Worm (Caenorhabditis elegans) whole organism, mixed stage, embryonic: ENCODE data around the gene malt-1.

Source experiments
- elt-3 ChIP-seq: fragments of 150-350 bp; optimal IDR thresholded peaks from 2 replicates; lab custom pipeline; 2014; ENCODE audit warnings: missing biosample characterization, missing genetic modification characterization
- hlh-1 ChIP-seq: fragments of 150-350 bp; optimal IDR thresholded peaks from 2 replicates; lab custom pipeline; 2014; ENCODE audit warnings: missing biosample characterization, missing genetic modification reagents, missing genetic modification characterization
- nhr-237 ChIP-seq: fragments of 150-350 bp; optimal IDR thresholded peaks from 2 replicates; lab custom pipeline; 2014; ENCODE audit warnings: missing biosample characterization, missing genetic modification characterization
- unc-39 ChIP-seq: fragments of 150-350 bp; optimal IDR thresholded peaks from 2 replicates; lab custom pipeline; 2014; ENCODE audit warnings: missing biosample characterization, missing genetic modification characterization
- ztf-11 ChIP-seq: fragments of 150-350 bp; optimal IDR thresholded peaks from 2 replicates; lab custom pipeline; 2014; ENCODE audit warnings: missing biosample characterization, missing genetic modification characterization

ce11 chrII:6901795-6902194 is 49.3 kb downstream of the malt-1 start, which contains the start of gene psmd-9:
- no peak for TF ChIP-seq ztf-11
- no peak for TF ChIP-seq elt-3 (tag; lab: Kevin White, UChicago)
- TF ChIP-seq nhr-237 (tag; lab: Kevin White, UChicago), result no peak
- TF ChIP-seq unc-39 (tag; lab: Kevin White, UChicago), result no peak
- no peak for TF ChIP-seq hlh-1 (tag; lab: Kevin White, UChicago)
